Worm (Caenorhabditis elegans): Measurements from ENCODE around the gene F16B4.2.

DNA sequence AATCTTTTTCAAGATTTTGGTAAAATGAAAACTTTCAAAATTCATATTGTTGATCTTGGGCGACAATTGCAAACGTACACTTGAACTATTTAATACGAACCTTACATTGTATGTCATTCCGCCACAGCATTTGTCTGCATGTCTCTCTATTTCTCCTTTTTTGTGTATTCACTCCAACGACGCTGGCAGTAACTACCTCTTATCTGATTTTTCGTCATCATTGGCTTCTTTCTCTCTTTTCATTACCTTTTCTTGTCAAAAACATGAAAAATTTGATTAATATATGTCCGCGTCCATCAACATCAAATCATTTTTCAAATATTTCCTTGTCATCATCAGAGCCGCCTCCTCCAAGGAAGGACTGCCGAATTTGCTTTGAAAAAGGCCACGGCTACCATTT, 9.3 kb downstream of the F16B4.2 start, which contains the start of gene nhr-177:
- TF ChIP-seq ceh-88 (GFP tag; IDR thresholded peaks at IDR 0.05) = no peak
- TF ChIP-seq jun-1 (tag; optimal IDR thresholded peaks at IDR 0.05) = no peak
- peak; percentile 45 for TF ChIP-seq elt-2 (tag; optimal IDR thresholded peaks at IDR 0.05)
- TF ChIP-seq lin-13 (GFP tag; optimal IDR thresholded peaks at IDR 0.05) = no peak
- no peak for TF ChIP-seq fkh-10 (GFP tag; optimal IDR thresholded peaks at IDR 0.05)
- TF ChIP-seq nhr-28 (tag; optimal IDR thresholded peaks at IDR 0.05) = no peak
- no peak for TF ChIP-seq fkh-8 (tag; optimal IDR thresholded peaks at IDR 0.05)
- TF ChIP-seq rnt-1 (tag; optimal IDR thresholded peaks at IDR 0.05) = no peak
- no peak for TF ChIP-seq ces-1 (GFP tag; optimal IDR thresholded peaks at IDR 0.05)
- no peak for TF ChIP-seq dpl-1 (GFP tag; optimal IDR thresholded peaks at IDR 0.05)
- TF ChIP-seq lir-3 (tag; optimal IDR thresholded peaks at IDR 0.05; ENCODE audit: poor library complexity) = no peak
- TF ChIP-seq nhr-12 (tag; optimal IDR thresholded peaks at IDR 0.05) = no peak
